Fruit fly (Drosophila melanogaster) whole organism, embryonic: ENCODE measurements around the gene Cow.

ENCODE experiments used
- CG10267 ChIP-seq: fragments of 200-800 bp; sonication (Bioruptor generic); optimal IDR thresholded peaks from 2 replicates; lab custom pipeline; 2018; ENCODE audit warnings: missing biosample characterization, mild to moderate bottlenecking, missing genetic modification characterization, moderate library complexity
- CG11696 ChIP-seq: fragments of 200-800 bp; sonication (Bioruptor generic); IDR thresholded peaks from 2 replicates; pipeline ENCODE4 v1.3.6; 2022; ENCODE audit warnings: missing biosample characterization, missing genetic modification characterization
- CG13296 ChIP-seq: fragments of 200-800 bp; sonication (Bioruptor generic); optimal IDR thresholded peaks from 3 replicates; lab custom pipeline; 2018; ENCODE audit warnings: missing biosample characterization, mild to moderate bottlenecking, missing genetic modification characterization
- CG13624 ChIP-seq: fragments of 200-800 bp; sonication (Bioruptor generic); optimal IDR thresholded peaks from 2 replicates; lab custom pipeline; 2016; ENCODE audit warnings: missing biosample characterization, missing genetic modification characterization
- CG1602 ChIP-seq: fragments of 200-800 bp; sonication (Bioruptor generic); optimal IDR thresholded peaks from 3 replicates; lab custom pipeline; 2016; ENCODE audit warnings: missing biosample characterization, missing genetic modification characterization
- CG16813 ChIP-seq: fragments of 200-800 bp; sonication (Bioruptor generic); IDR thresholded peaks from 3 replicates; pipeline ENCODE4 v1.3.6; 2022; ENCODE audit warnings: missing biosample characterization, missing genetic modification characterization; ENCODE audit not compliant: partially characterized antibody
- CG18476 ChIP-seq: fragments of 200-800 bp; sonication (Bioruptor generic); optimal IDR thresholded peaks from 2 replicates; lab custom pipeline; 2016; ENCODE audit warnings: missing biosample characterization, mild to moderate bottlenecking, missing genetic modification characterization
- CG2199 ChIP-seq: fragments of 200-800 bp; sonication (Bioruptor generic); IDR thresholded peaks from 3 replicates; pipeline ENCODE4 v1.3.6; 2022; ENCODE audit warnings: missing biosample characterization, missing genetic modification characterization
- CG2678 ChIP-seq: fragments of 200-800 bp; sonication (Bioruptor generic); optimal IDR thresholded peaks from 3 replicates; lab custom pipeline; 2019; ENCODE audit warnings: missing biosample characterization, mild to moderate bottlenecking, missing genetic modification characterization, moderate library complexity
- CG31224 ChIP-seq: fragments of 200-800 bp; sonication (Bioruptor generic); IDR thresholded peaks from 2 replicates; pipeline ENCODE4 v1.3.6; 2022; ENCODE audit warnings: missing biosample characterization, missing genetic modification characterization
- CG3281 ChIP-seq: fragments of 200-800 bp; sonication (Bioruptor generic); optimal IDR thresholded peaks from 3 replicates; lab custom pipeline; 2017; ENCODE audit warnings: missing biosample characterization, mild to moderate bottlenecking, missing genetic modification characterization
- CG4404 ChIP-seq: fragments of 200-800 bp; sonication (Bioruptor generic); IDR thresholded peaks from 2 replicates; pipeline ENCODE4 v1.3.6; 2022; ENCODE audit warnings: missing biosample characterization, missing genetic modification characterization
- CG8359 ChIP-seq: fragments of 200-800 bp; sonication (Bioruptor generic); optimal IDR thresholded peaks from 2 replicates; lab custom pipeline; 2017; ENCODE audit warnings: missing biosample characterization, mild to moderate bottlenecking, missing genetic modification characterization, borderline replicate concordance
- CG8478 ChIP-seq: fragments of >200 bp; optimal IDR thresholded peaks from 2 replicates; lab custom pipeline; 2018
- CG8944 ChIP-seq: fragments of 200-800 bp; sonication (Bioruptor generic); optimal IDR thresholded peaks from 3 replicates; lab custom pipeline; 2016; ENCODE audit warnings: missing biosample characterization, missing genetic modification characterization
- CTCF ChIP-seq: fragments of 200-800 bp; sonication (Bioruptor generic); optimal IDR thresholded peaks from 2 replicates; lab custom pipeline; 2017; ENCODE audit warnings: missing biosample characterization, mild to moderate bottlenecking, missing genetic modification characterization, moderate library complexity
- Camta ChIP-seq: fragments of 200-800 bp; sonication (Bioruptor generic); optimal IDR thresholded peaks from 2 replicates; lab custom pipeline; 2016; ENCODE audit warnings: missing biosample characterization, missing genetic modification characterization
- CoRest ChIP-seq: fragments of 200-800 bp; sonication (Bioruptor generic); optimal IDR thresholded peaks from 3 replicates; lab custom pipeline; 2018; ENCODE audit warnings: missing biosample characterization, mild to moderate bottlenecking, missing genetic modification characterization, moderate library complexity
- Doc2 ChIP-seq: fragments of 200-800 bp; sonication (Bioruptor generic); IDR thresholded peaks from 2 replicates; pipeline ENCODE4 v1.3.6; 2022; ENCODE audit warnings: missing biosample characterization, missing genetic modification characterization
- Gsc ChIP-seq: fragments of 200-800 bp; sonication (Bioruptor generic); IDR thresholded peaks from 2 replicates; pipeline ENCODE4 v1.3.6; 2022; ENCODE audit warnings: missing biosample characterization, missing genetic modification characterization
- Gug ChIP-seq: fragments of 200-800 bp; sonication (Bioruptor generic); IDR thresholded peaks from 4 replicates; pipeline ENCODE4 v1.3.6; 2022; ENCODE audit warnings: missing biosample characterization, missing genetic modification characterization
- HLHmδ ChIP-seq: fragments of 200-800 bp; sonication (Bioruptor generic); optimal IDR thresholded peaks from 2 replicates; lab custom pipeline; 2018; ENCODE audit warnings: missing biosample characterization, mild to moderate bottlenecking, missing genetic modification characterization, moderate library complexity
- Hr78 ChIP-seq, 2 experiments: fragments of 200-800 bp in 1 of 2; fragments of >200 bp in 1 of 2; sonication (Bioruptor generic) in 1 of 2; optimal IDR thresholded peaks; 2 replicates each; lab custom pipeline; 2017 to 2019; ENCODE audit warnings: missing biosample characterization in 2 of 2, missing genetic modification characterization in 2 of 2, mild to moderate bottlenecking in 1 of 2, moderate library complexity in 1 of 2
- Jarid2 ChIP-seq: fragments of 200-800 bp; sonication (Bioruptor generic); optimal IDR thresholded peaks from 3 replicates; lab custom pipeline; 2017; ENCODE audit warnings: mild to moderate bottlenecking, missing biosample characterization, missing genetic modification reagents, missing genetic modification characterization
- NC2β ChIP-seq: fragments of 200-800 bp; sonication (Bioruptor generic); optimal IDR thresholded peaks from 2 replicates; lab custom pipeline; 2016; ENCODE audit warnings: missing biosample characterization, missing genetic modification characterization
- Six4 ChIP-seq: fragments of 200-800 bp; sonication (Bioruptor generic); optimal IDR thresholded peaks from 2 replicates; lab custom pipeline; 2016; ENCODE audit warnings: missing biosample characterization, missing genetic modification characterization
- Sry-δ ChIP-seq: fragments of 200-800 bp; sonication (Bioruptor generic); optimal IDR thresholded peaks from 2 replicates; lab custom pipeline; 2016; ENCODE audit warnings: missing biosample characterization, missing genetic modification characterization
- Tbp ChIP-seq: fragments of >200 bp; optimal IDR thresholded peaks from 2 replicates; lab custom pipeline; 2018; ENCODE audit warnings: missing biosample characterization, missing genetic modification characterization
- abd-A ChIP-seq: fragments of 200-800 bp; sonication (Bioruptor generic); optimal IDR thresholded peaks from 3 replicates; lab custom pipeline; 2019; ENCODE audit warnings: missing biosample characterization, mild to moderate bottlenecking, missing genetic modification characterization, moderate library complexity
- bab2 ChIP-seq: fragments of 200-800 bp; sonication (Bioruptor generic); optimal IDR thresholded peaks from 2 replicates; lab custom pipeline; 2016; ENCODE audit warnings: missing biosample characterization, missing genetic modification characterization
- caup ChIP-seq: fragments of 200-800 bp; sonication (Bioruptor generic); optimal IDR thresholded peaks from 3 replicates; lab custom pipeline; 2017; ENCODE audit warnings: missing biosample characterization, mild to moderate bottlenecking, missing genetic modification characterization, moderate library complexity; ENCODE audit not compliant: severe bottlenecking
- chif ChIP-seq, 2 experiments: fragments of 200-800 bp; sonication (Bioruptor generic); optimal IDR thresholded peaks; 3 replicates each; lab custom pipeline; 2016; ENCODE audit warnings: missing biosample characterization in 2 of 2, missing genetic modification characterization in 2 of 2
- cwo ChIP-seq: fragments of 200-800 bp; sonication (Bioruptor generic); optimal IDR thresholded peaks from 3 replicates; lab custom pipeline; 2017; ENCODE audit warnings: missing biosample characterization, missing genetic modification characterization, mild to moderate bottlenecking, moderate library complexity, missing genetic modification reagents
- dmrt11E ChIP-seq: fragments of 200-800 bp; sonication (Bioruptor generic); optimal IDR thresholded peaks from 3 replicates; lab custom pipeline; 2018; ENCODE audit warnings: missing biosample characterization, mild to moderate bottlenecking, missing genetic modification characterization, moderate library complexity
- fd96Cb ChIP-seq: fragments of 200-800 bp; sonication (Bioruptor generic); optimal IDR thresholded peaks from 2 replicates; lab custom pipeline; 2018; ENCODE audit warnings: missing biosample characterization, mild to moderate bottlenecking, missing genetic modification characterization, moderate library complexity
- hbn ChIP-seq: fragments of 200-800 bp; sonication (Bioruptor generic); IDR thresholded peaks from 2 replicates; pipeline ENCODE4 v1.3.6; 2022; ENCODE audit warnings: missing biosample characterization, missing genetic modification characterization; ENCODE audit not compliant: partially characterized antibody
- hth ChIP-seq: fragments of >200 bp; optimal IDR thresholded peaks from 2 replicates; lab custom pipeline; 2017; ENCODE audit warnings: inconsistent platforms
- lab ChIP-seq: fragments of 200-800 bp; sonication (Bioruptor generic); optimal IDR thresholded peaks from 3 replicates; lab custom pipeline; 2017; ENCODE audit warnings: missing biosample characterization, missing genetic modification characterization, mild to moderate bottlenecking, moderate library complexity, missing genetic modification reagents
- nau ChIP-seq: fragments of 200-800 bp; sonication (Bioruptor generic); optimal IDR thresholded peaks from 3 replicates; lab custom pipeline; 2017; ENCODE audit warnings: missing biosample characterization, mild to moderate bottlenecking, missing genetic modification characterization, missing genetic modification reagents
- nerfin-1 ChIP-seq: fragments of 200-800 bp; sonication (Bioruptor generic); optimal IDR thresholded peaks from 3 replicates; lab custom pipeline; 2019; ENCODE audit warnings: missing biosample characterization, mild to moderate bottlenecking, missing genetic modification characterization, moderate library complexity
- oc ChIP-seq: fragments of 200-800 bp; sonication (Bioruptor generic); optimal IDR thresholded peaks from 2 replicates; lab custom pipeline; 2018; ENCODE audit warnings: missing biosample characterization, mild to moderate bottlenecking, missing genetic modification characterization, moderate library complexity
- pb ChIP-seq: fragments of 200-800 bp; sonication (Bioruptor generic); optimal IDR thresholded peaks from 3 replicates; lab custom pipeline; 2016; ENCODE audit warnings: missing biosample characterization, missing genetic modification characterization
- phol ChIP-seq: fragments of 200-800 bp; sonication (Bioruptor generic); optimal IDR thresholded peaks from 3 replicates; lab custom pipeline; 2018; ENCODE audit warnings: missing biosample characterization, mild to moderate bottlenecking, missing genetic modification characterization, moderate library complexity
- prd ChIP-seq, 3 experiments: fragments of >200 bp in 2 of 3; fragments of 200-800 bp in 1 of 3; sonication (Bioruptor generic) in 1 of 3; optimal IDR thresholded peaks in 2 of 3; IDR thresholded peaks in 1 of 3; 2 replicates in 2 of 3; 3 replicates in 1 of 3; pipeline versions ENCODE4 v1.3.6 to Lab custom; 2017 to 2022; ENCODE audit warnings: missing biosample characterization in 1 of 3, missing genetic modification characterization in 1 of 3
- rib ChIP-seq: fragments of 200-800 bp; sonication (Bioruptor generic); IDR thresholded peaks from 2 replicates; pipeline ENCODE4 v1.3.6; 2022; ENCODE audit warnings: missing biosample characterization, missing genetic modification characterization
- schlank ChIP-seq: fragments of 200-800 bp; sonication (Bioruptor generic); optimal IDR thresholded peaks from 2 replicates; lab custom pipeline; 2018; ENCODE audit warnings: missing biosample characterization, mild to moderate bottlenecking, missing genetic modification characterization
- sens ChIP-seq: fragments of 200-800 bp; sonication (Bioruptor generic); peaks from one replicate; lab custom pipeline; 2016; ENCODE audit warnings: missing biosample characterization, missing genetic modification characterization
- sna ChIP-seq: fragments of 200-800 bp; sonication (Bioruptor generic); IDR thresholded peaks from 2 replicates; pipeline ENCODE4 v1.3.6; 2022; ENCODE audit warnings: missing biosample characterization, missing genetic modification characterization; ENCODE audit not compliant: partially characterized antibody
- stwl ChIP-seq: fragments of 200-800 bp; sonication (Bioruptor generic); optimal IDR thresholded peaks from 3 replicates; lab custom pipeline; 2018; ENCODE audit warnings: missing biosample characterization, mild to moderate bottlenecking, missing genetic modification characterization, moderate library complexity
- vfl ChIP-seq: fragments of 200-800 bp; sonication (Bioruptor generic); optimal IDR thresholded peaks from 2 replicates; lab custom pipeline; 2016; ENCODE audit warnings: missing biosample characterization, missing genetic modification characterization

The Cow gene

dm6 chr3R:23053936-23054335 lies 58.6 kb downstream of the Cow start, which contains the start of gene p53 (continued):
- TF ChIP-seq schlank: peak; percentile 74
- TF ChIP-seq CG1602 (GFP tag; lab: Kevin White, UChicago): peak; percentile 2
- no peak for TF ChIP-seq Gug
- TF ChIP-seq HLHmδ (GFP tag; lab: Kevin White, UChicago): peak; percentile 91
- TF ChIP-seq fd96Cb (tag; lab: Kevin White, UChicago): peak; percentile 27
- peak; percentile 67 for TF ChIP-seq CoRest
- TF ChIP-seq Tbp: no peak
- peak; percentile 78 for TF ChIP-seq phol (tag; lab: Kevin White, UChicago)
- TF ChIP-seq CG8944: peak; percentile 20
- TF ChIP-seq CG8359 (GFP tag; lab: Kevin White, UChicago): peak; percentile 49
- TF ChIP-seq bab2 (GFP tag; lab: Kevin White, UChicago): peak; percentile 41
- TF ChIP-seq CG10267 (tag; lab: Kevin White, UChicago): peak; percentile 64
- peak; percentile 76 for TF ChIP-seq CG13296 (GFP tag; lab: Kevin White, UChicago)
- peak; percentile 51 for TF ChIP-seq nerfin-1 (tag; lab: Kevin White, UChicago)
- TF ChIP-seq CG18476: peak; percentile 8
- TF ChIP-seq CG13624 (GFP tag; lab: Kevin White, UChicago): peak; percentile 84
- TF ChIP-seq dmrt11E: peak; percentile 62
- TF ChIP-seq Hr78 (GFP tag; optimal IDR thresholded peaks at IDR 0.05; lab: Kevin White, UChicago): no peak
- peak; percentile 92 for TF ChIP-seq sens
- no peak for TF ChIP-seq hth
- TF ChIP-seq NC2β (GFP tag; lab: Kevin White, UChicago): peak; percentile 84
- peak; percentile 54 for TF ChIP-seq CTCF (GFP tag; lab: Kevin White, UChicago)
- TF ChIP-seq pb (GFP tag; lab: Kevin White, UChicago): peak; percentile 79
- 0 out of 2 replicates have a peak, but pooled peaks have one; percentile 32 for TF ChIP-seq CG31224 (GFP tag; lab: Robert Waterston, UW)
- TF ChIP-seq prd (optimal IDR thresholded peaks at IDR 0.05; lab: Kevin White, UChicago): no peak
- peak; percentile 46; the same call in 2 of the 3 replicates for TF ChIP-seq prd (GFP tag; IDR thresholded peaks at IDR 0.05; lab: Robert Waterston, UW)
- peak; percentile 60 for TF ChIP-seq Jarid2
- no peak for TF ChIP-seq Gsc (GFP tag; lab: Robert Waterston, UW)
- TF ChIP-seq nau (GFP tag; lab: Kevin White, UChicago): peak; percentile 86
- no peak for TF ChIP-seq oc (tag; lab: Kevin White, UChicago)
- no peak for TF ChIP-seq Doc2 (GFP tag; lab: Robert Waterston, UW)
- TF ChIP-seq caup (GFP tag; lab: Kevin White, UChicago): peak; percentile 91
- TF ChIP-seq hbn (GFP tag; lab: Robert Waterston, UW): peak; percentile 67
- no peak for TF ChIP-seq abd-A (tag; lab: Kevin White, UChicago)
- peak; percentile 48 to 79 for TF ChIP-seq chif (GFP tag; optimal IDR thresholded peaks at IDR 0.05; lab: Kevin White, UChicago)
- TF ChIP-seq lab (GFP tag; lab: Kevin White, UChicago): peak; percentile 91
- peak; percentile 90 for TF ChIP-seq stwl (tag; lab: Kevin White, UChicago)
- peak; percentile 2 for TF ChIP-seq Six4 (GFP tag; lab: Kevin White, UChicago)
- TF ChIP-seq vfl: peak; percentile 39
- TF ChIP-seq CG2678: peak; percentile 55
- TF ChIP-seq Sry-δ (GFP tag; lab: Kevin White, UChicago): peak; percentile 74
- TF ChIP-seq CG4404: no peak
- peak; percentile 76 for TF ChIP-seq CG16813
- TF ChIP-seq cwo (GFP tag; lab: Kevin White, UChicago): no peak
- TF ChIP-seq rib: peak; percentile 33
- no peak for TF ChIP-seq CG11696 (GFP tag; lab: Robert Waterston, UW)
- 0 out of 3 replicates have a peak, but pooled peaks have one; percentile 64 for TF ChIP-seq CG2199 (GFP tag; lab: Robert Waterston, UW)
- TF ChIP-seq Camta: peak; percentile 83
- TF ChIP-seq CG8478 (lab: Kevin White, UChicago): no peak
- TF ChIP-seq sna (GFP tag; lab: Robert Waterston, UW): peak; percentile 61; the same call in 1 of the 2 replicates
- TF ChIP-seq CG3281: peak; percentile 84
